Worm (Caenorhabditis elegans) whole organism, late embryonic: ENCODE data around the gene C05B5.1.

Experiments used
- C08G9.2 ChIP-seq: sonication (generic microtip); optimal IDR thresholded peaks from 2 replicates; lab custom pipeline; 2016; ENCODE audit warnings: mild to moderate bottlenecking, missing genetic modification characterization, moderate library complexity, missing compliant biosample characterization
- C38D4.7 ChIP-seq: fragments of 200-800 bp; sonication (Bioruptor generic); optimal IDR thresholded peaks from 2 replicates; lab custom pipeline; 2018; ENCODE audit warnings: mild to moderate bottlenecking, missing genetic modification characterization, moderate library complexity, missing compliant biosample characterization
- F13H6.1 ChIP-seq: sonication (generic microtip); optimal IDR thresholded peaks from 2 replicates; lab custom pipeline; 2016; ENCODE audit warnings: missing genetic modification characterization, missing compliant biosample characterization
- K02D7.2 ChIP-seq: sonication (generic microtip); optimal IDR thresholded peaks from 2 replicates; lab custom pipeline; 2017; ENCODE audit warnings: mild to moderate bottlenecking, missing genetic modification characterization, missing compliant biosample characterization
- T23F11.4 ChIP-seq: fragments of 200-800 bp; sonication (Bioruptor generic); optimal IDR thresholded peaks from 2 replicates; lab custom pipeline; 2018; ENCODE audit warnings: mild to moderate bottlenecking, missing genetic modification characterization, missing compliant biosample characterization
- Y22D7AL.16 ChIP-seq: sonication (generic microtip); optimal IDR thresholded peaks from 2 replicates; lab custom pipeline; 2016; ENCODE audit warnings: missing genetic modification characterization, missing compliant biosample characterization
- ama-1 ChIP-seq: fragments of 150-350 bp; optimal IDR thresholded peaks from 2 replicates; lab custom pipeline; 2014
- ceh-14 ChIP-seq: sonication (generic microtip); optimal IDR thresholded peaks from 2 replicates; lab custom pipeline; 2016; ENCODE audit warnings: missing genotype, missing genetic modification characterization, missing compliant biosample characterization
- ceh-18 ChIP-seq: sonication (generic microtip); optimal IDR thresholded peaks from 2 replicates; lab custom pipeline; 2016; ENCODE audit warnings: missing genetic modification characterization, missing compliant biosample characterization
- ceh-2 ChIP-seq: sonication (generic microtip); optimal IDR thresholded peaks from 2 replicates; lab custom pipeline; 2016; ENCODE audit warnings: missing genotype, missing genetic modification characterization, missing compliant biosample characterization
- ceh-22 ChIP-seq: sonication (generic microtip); optimal IDR thresholded peaks from 2 replicates; lab custom pipeline; 2017; ENCODE audit warnings: missing biosample characterization, missing genetic modification characterization
- ceh-24 ChIP-seq: sonication (generic microtip); optimal IDR thresholded peaks from 2 replicates; lab custom pipeline; 2016; ENCODE audit warnings: mild to moderate bottlenecking, missing genetic modification characterization, missing compliant biosample characterization
- ceh-30 ChIP-seq: fragments of 150-350 bp; optimal IDR thresholded peaks from 2 replicates; lab custom pipeline; 2014; ENCODE audit warnings: missing biosample characterization, missing genetic modification characterization
- ceh-31 ChIP-seq: sonication (generic microtip); optimal IDR thresholded peaks from 2 replicates; lab custom pipeline; 2016; ENCODE audit warnings: missing genetic modification characterization, missing compliant biosample characterization
- ceh-34 ChIP-seq: sonication (generic microtip); optimal IDR thresholded peaks from 2 replicates; lab custom pipeline; 2016; ENCODE audit warnings: mild to moderate bottlenecking, missing genetic modification characterization, missing compliant biosample characterization
- ceh-48 ChIP-seq: sonication (generic microtip); optimal IDR thresholded peaks from 2 replicates; lab custom pipeline; 2016; ENCODE audit warnings: missing genetic modification characterization, inconsistent platforms, missing compliant biosample characterization
- ceh-6 ChIP-seq: fragments of 200-800 bp; sonication (Bioruptor generic); optimal IDR thresholded peaks from 2 replicates; lab custom pipeline; 2018; ENCODE audit warnings: mild to moderate bottlenecking, missing genetic modification characterization, missing compliant biosample characterization
- che-1 ChIP-seq: sonication (generic microtip); optimal IDR thresholded peaks from 2 replicates; lab custom pipeline; 2016; ENCODE audit warnings: mild to moderate bottlenecking, missing genetic modification characterization, missing compliant biosample characterization
- dmd-4 ChIP-seq: sonication (generic microtip); optimal IDR thresholded peaks from 2 replicates; lab custom pipeline; 2016; ENCODE audit warnings: borderline replicate concordance, missing genetic modification characterization, missing compliant biosample characterization
- dve-1 ChIP-seq: sonication (generic microtip); optimal IDR thresholded peaks from 2 replicates; lab custom pipeline; 2017; ENCODE audit warnings: antibody characterized with exemption, mild to moderate bottlenecking, missing genetic modification characterization, missing compliant biosample characterization
- elt-4 ChIP-seq: sonication (generic microtip); optimal IDR thresholded peaks from 2 replicates; lab custom pipeline; 2016; ENCODE audit warnings: missing genetic modification characterization, missing compliant biosample characterization
- ets-4 ChIP-seq: sonication (generic microtip); optimal IDR thresholded peaks from 2 replicates; lab custom pipeline; 2016; ENCODE audit warnings: missing genetic modification characterization, missing compliant biosample characterization
- eyg-1 ChIP-seq: sonication (generic microtip); optimal IDR thresholded peaks from 2 replicates; lab custom pipeline; 2016; ENCODE audit warnings: missing genotype, missing genetic modification characterization, missing compliant biosample characterization
- fax-1 ChIP-seq: sonication (generic microtip); optimal IDR thresholded peaks from 2 replicates; lab custom pipeline; 2016; ENCODE audit warnings: missing genotype, missing genetic modification characterization, missing compliant biosample characterization
- hlh-15 ChIP-seq: sonication (generic microtip); optimal IDR thresholded peaks from 2 replicates; lab custom pipeline; 2016; ENCODE audit warnings: missing genetic modification characterization, missing compliant biosample characterization
- hlh-30 ChIP-seq: sonication (generic microtip); optimal IDR thresholded peaks from 2 replicates; lab custom pipeline; 2017; ENCODE audit warnings: antibody characterized with exemption, missing genetic modification characterization, missing compliant biosample characterization; ENCODE audit not compliant: insufficient read depth
- hlh-6 ChIP-seq: sonication (generic microtip); optimal IDR thresholded peaks from 2 replicates; lab custom pipeline; 2016; ENCODE audit warnings: missing genotype, missing genetic modification characterization, missing compliant biosample characterization
- lim-6 ChIP-seq: sonication (generic microtip); optimal IDR thresholded peaks from 2 replicates; lab custom pipeline; 2016; ENCODE audit warnings: missing genetic modification characterization, missing compliant biosample characterization
- lin-11 ChIP-seq: fragments of 200-800 bp; sonication (Bioruptor generic); optimal IDR thresholded peaks from 2 replicates; lab custom pipeline; 2018; ENCODE audit warnings: mild to moderate bottlenecking, missing genetic modification characterization, missing compliant biosample characterization
- madf-2 ChIP-seq: sonication (generic microtip); optimal IDR thresholded peaks from 2 replicates; lab custom pipeline; 2017; ENCODE audit warnings: missing genetic modification characterization, missing compliant biosample characterization
- mec-3 ChIP-seq: sonication (generic microtip); optimal IDR thresholded peaks from 2 replicates; lab custom pipeline; 2016; ENCODE audit warnings: borderline replicate concordance, missing genetic modification characterization, missing compliant biosample characterization
- nfya-1 ChIP-seq: sonication (generic microtip); optimal IDR thresholded peaks from 2 replicates; lab custom pipeline; 2017; ENCODE audit warnings: missing genetic modification characterization, mild to moderate bottlenecking, missing compliant biosample characterization, antibody characterized with exemption, moderate library complexity
- npax-4 ChIP-seq: sonication (generic microtip); optimal IDR thresholded peaks from 2 replicates; lab custom pipeline; 2016; ENCODE audit warnings: missing genetic modification characterization, missing compliant biosample characterization
- odd-2 ChIP-seq: sonication (generic microtip); optimal IDR thresholded peaks from 2 replicates; lab custom pipeline; 2017; ENCODE audit warnings: antibody characterized with exemption, mild to moderate bottlenecking, missing genetic modification characterization, missing compliant biosample characterization
- pag-3 ChIP-seq: sonication (generic microtip); optimal IDR thresholded peaks from 2 replicates; lab custom pipeline; 2016; ENCODE audit warnings: missing compliant biosample characterization, missing genetic modification characterization, borderline replicate concordance
- pax-1 ChIP-seq: fragments of 150-350 bp; optimal IDR thresholded peaks from 2 replicates; lab custom pipeline; 2014; ENCODE audit warnings: missing biosample characterization, missing genetic modification characterization
- pha-2 ChIP-seq: sonication (generic microtip); optimal IDR thresholded peaks from 2 replicates; lab custom pipeline; 2017; ENCODE audit warnings: mild to moderate bottlenecking, missing genetic modification characterization, missing compliant biosample characterization
- pqm-1 ChIP-seq: sonication (generic microtip); optimal IDR thresholded peaks from 2 replicates; lab custom pipeline; 2016; ENCODE audit warnings: missing genetic modification characterization, missing compliant biosample characterization
- pros-1 ChIP-seq: fragments of 150-350 bp; optimal IDR thresholded peaks from 2 replicates; lab custom pipeline; 2014; ENCODE audit warnings: missing biosample characterization, missing genetic modification reagents, missing genetic modification characterization
- ref-2 ChIP-seq: sonication (generic microtip); optimal IDR thresholded peaks from 2 replicates; lab custom pipeline; 2016; ENCODE audit warnings: missing genetic modification characterization, missing compliant biosample characterization
- rnt-1 ChIP-seq: sonication (generic microtip); optimal IDR thresholded peaks from 2 replicates; lab custom pipeline; 2016; ENCODE audit warnings: missing genetic modification characterization, missing compliant biosample characterization
- sdc-2 ChIP-seq: sonication (generic microtip); optimal IDR thresholded peaks from 2 replicates; lab custom pipeline; 2016; ENCODE audit warnings: missing genotype, missing genetic modification characterization, missing compliant biosample characterization
- sox-2 ChIP-seq: fragments of 200-800 bp; sonication (Bioruptor generic); IDR thresholded peaks from 2 replicates; pipeline ENCODE4 v1.3.6; 2022; ENCODE audit warnings: missing genetic modification reagents, missing genetic modification characterization, missing compliant biosample characterization
- sox-4 ChIP-seq: sonication (generic microtip); optimal IDR thresholded peaks from 2 replicates; lab custom pipeline; 2017; ENCODE audit warnings: mild to moderate bottlenecking, missing genetic modification characterization, inconsistent platforms, missing compliant biosample characterization
- syd-9 ChIP-seq: sonication (generic microtip); optimal IDR thresholded peaks from 2 replicates; lab custom pipeline; 2016; ENCODE audit warnings: mild to moderate bottlenecking, missing genetic modification characterization, moderate library complexity, missing compliant biosample characterization
- tbx-2 ChIP-seq: sonication (generic microtip); optimal IDR thresholded peaks from 2 replicates; lab custom pipeline; 2016; ENCODE audit warnings: missing genetic modification characterization, missing compliant biosample characterization
- tbx-7 ChIP-seq: sonication (generic microtip); optimal IDR thresholded peaks from 2 replicates; lab custom pipeline; 2016; ENCODE audit warnings: missing genotype, missing genetic modification characterization, missing compliant biosample characterization
- unc-42 ChIP-seq: sonication (generic microtip); optimal IDR thresholded peaks from 2 replicates; lab custom pipeline; 2016; ENCODE audit warnings: missing genotype, missing genetic modification characterization, missing compliant biosample characterization
- unc-86 ChIP-seq: sonication (generic microtip); optimal IDR thresholded peaks from 2 replicates; lab custom pipeline; 2016; ENCODE audit warnings: missing genetic modification characterization, missing compliant biosample characterization
- zip-5 ChIP-seq: sonication (generic microtip); optimal IDR thresholded peaks from 2 replicates; lab custom pipeline; 2016; ENCODE audit warnings: missing genetic modification characterization, missing compliant biosample characterization
- ztf-16 ChIP-seq: sonication (generic microtip); optimal IDR thresholded peaks from 2 replicates; lab custom pipeline; 2017; ENCODE audit warnings: missing genetic modification characterization, missing compliant biosample characterization

C05B5.1 gene

ce11 chrIII:10018007-10018406 is 29.8 kb upstream of the C05B5.1 start:
- peak; percentile 92 for TF ChIP-seq unc-42 (tag; lab: Kevin White, UChicago)
- no peak for TF ChIP-seq ceh-6
- no peak for TF ChIP-seq sox-4
- TF ChIP-seq, all 69 proteins: peak for 1

ce11 chrIII:10016413-10017051 is 28.3 kb upstream of the C05B5.1 start, which contains the start of gene rgs-1:
Gene rgs-1, minus strand, starts transcription at chrIII:10016558.
- TF ChIP-seq mec-3 (no peak), ceh-2 (tag; lab: Kevin White, UChicago) (peak; percentile 3), ceh-14 (tag; lab: Kevin White, UChicago) (peak; percentile 85), pax-1 (tag; lab: Kevin White, UChicago) (no peak), syd-9 (peak; percentile 0), eyg-1 (tag; lab: Kevin White, UChicago) (no peak), ceh-24 (no peak), hlh-30 (tag; lab: Kevin White, UChicago) (peak; percentile 86), nfya-1 (peak; percentile 51), npax-4 (no peak), ceh-48 (tag; lab: Kevin White, UChicago) (peak; percentile 34), odd-2 (tag; lab: Kevin White, UChicago) (no peak), ceh-6 (no peak), hlh-6 (tag; lab: Kevin White, UChicago) (peak; percentile 8), C38D4.7 (GFP tag; lab: Kevin White, UChicago) (no peak), lim-6 (tag; lab: Kevin White, UChicago) (peak; percentile 57), madf-2 (tag; lab: Kevin White, UChicago) (no peak), pha-2 (tag; lab: Kevin White, UChicago) (no peak), F13H6.1 (tag; lab: Kevin White, UChicago) (no peak), ref-2 (tag; lab: Kevin White, UChicago) (no peak), ets-4 (tag; lab: Kevin White, UChicago) (no peak), zip-5 (tag; lab: Kevin White, UChicago) (no peak), pag-3 (no peak), ceh-18 (tag; lab: Kevin White, UChicago) (peak; percentile 34), ama-1 (no peak), tbx-2 (tag; lab: Kevin White, UChicago) (peak; percentile 58), ceh-22 (tag; lab: Kevin White, UChicago) (no peak), che-1 (no peak), rnt-1 (tag; lab: Kevin White, UChicago) (no peak), sox-4 (no peak), ceh-31 (tag; lab: Kevin White, UChicago) (peak; percentile 71), ceh-34 (tag; lab: Kevin White, UChicago) (peak; percentile 25), Y22D7AL.16 (tag; lab: Kevin White, UChicago) (no peak), unc-42 (tag; lab: Kevin White, UChicago) (peak; percentile 69), T23F11.4 (no peak), fax-1 (tag; lab: Kevin White, UChicago) (peak; percentile 28), pros-1 (tag; lab: Kevin White, UChicago) (no peak), pqm-1 (tag; lab: Kevin White, UChicago) (no peak), lin-11 (tag; lab: Kevin White, UChicago) (no peak), hlh-15 (tag; lab: Kevin White, UChicago) (no peak), dmd-4 (no peak), unc-86 (tag; lab: Kevin White, UChicago) (no peak), K02D7.2 (no peak), sdc-2 (tag; lab: Kevin White, UChicago) (no peak), ceh-30 (tag; lab: Kevin White, UChicago) (no peak), elt-4 (tag; lab: Kevin White, UChicago) (no peak), C08G9.2 (peak; percentile 39), dve-1 (tag; lab: Kevin White, UChicago) (no peak), ztf-16 (tag; lab: Kevin White, UChicago) (no peak), sox-2 (GFP tag; lab: Robert Waterston, UW) (peak; percentile 12; the same call in 1 of the 2 replicates), tbx-7 (no peak)
